Worm (Caenorhabditis elegans) whole organism, young adult: ENCODE results near the gene ptr-22.

Experiments used
- B0261.1 ChIP-seq: sonication (generic microtip); optimal IDR thresholded peaks from 2 replicates; lab custom pipeline; 2016; ENCODE audit warnings: mild to moderate bottlenecking, missing genetic modification characterization, moderate library complexity, missing compliant biosample characterization
- D2030.7 ChIP-seq: fragments of 200-800 bp; sonication (Bioruptor generic); IDR thresholded peaks from 2 replicates; pipeline ENCODE4 v1.3.6; 2022; ENCODE audit warnings: missing genetic modification reagents, missing genetic modification characterization, missing compliant biosample characterization
- F23B12.7 ChIP-seq: sonication (generic microtip); optimal IDR thresholded peaks from 2 replicates; lab custom pipeline; 2017; ENCODE audit warnings: missing genetic modification characterization, mild to moderate bottlenecking, missing compliant biosample characterization, antibody characterized with exemption, moderate library complexity; ENCODE audit not compliant: insufficient read depth
- F33H1.4 ChIP-seq: fragments of 200-800 bp; sonication (Bioruptor generic); IDR thresholded peaks from 2 replicates; pipeline ENCODE4 v1.3.6; 2022; ENCODE audit warnings: missing genetic modification reagents, missing genetic modification characterization, missing compliant biosample characterization
- F37B4.10 ChIP-seq: fragments of 200-800 bp; sonication (Bioruptor generic); IDR thresholded peaks from 2 replicates; pipeline ENCODE4 v1.3.6; 2022; ENCODE audit warnings: missing genetic modification characterization, missing compliant biosample characterization
- F39B2.1 ChIP-seq: fragments of 200-800 bp; sonication (Bioruptor generic); IDR thresholded peaks from 2 replicates; pipeline ENCODE4 v1.3.6; 2022; ENCODE audit warnings: missing genetic modification reagents, missing genetic modification characterization, missing compliant biosample characterization
- F49E8.2 ChIP-seq: sonication (generic microtip); optimal IDR thresholded peaks from 3 replicates; lab custom pipeline; 2017; ENCODE audit warnings: missing genetic modification characterization, mild to moderate bottlenecking, missing compliant biosample characterization, antibody characterized with exemption, moderate library complexity; ENCODE audit not compliant: insufficient read depth
- Y67H2A.10 ChIP-seq: fragments of 200-800 bp; sonication (Bioruptor generic); conservative IDR thresholded peaks from 2 replicates; pipeline ENCODE4 v1.3.6; 2022; ENCODE audit warnings: missing genetic modification reagents, missing genetic modification characterization, missing compliant biosample characterization
- Y95B8A.8 ChIP-seq: fragments of 200-800 bp; sonication (Bioruptor generic); IDR thresholded peaks from 2 replicates; pipeline ENCODE4 v1.3.6; 2022; ENCODE audit warnings: missing genetic modification reagents, missing genetic modification characterization, missing compliant biosample characterization
- aptf-3 ChIP-seq: fragments of 200-800 bp; sonication (Bioruptor generic); IDR thresholded peaks from 2 replicates; pipeline ENCODE4 v1.3.6; 2022; ENCODE audit warnings: missing genetic modification characterization, missing compliant biosample characterization
- ceh-27 ChIP-seq: fragments of 200-800 bp; sonication (Bioruptor generic); optimal IDR thresholded peaks from 2 replicates; lab custom pipeline; 2018; ENCODE audit warnings: mild to moderate bottlenecking, missing genetic modification characterization, moderate library complexity, missing compliant biosample characterization
- ceh-40 ChIP-seq: fragments of 200-800 bp; sonication (Bioruptor generic); IDR thresholded peaks from 2 replicates; pipeline ENCODE4 v1.3.6; 2022; ENCODE audit warnings: missing genetic modification characterization, missing compliant biosample characterization
- ceh-91 ChIP-seq: fragments of 200-800 bp; sonication (Bioruptor generic); IDR thresholded peaks from 2 replicates; pipeline ENCODE4 v1.3.6; 2022; ENCODE audit warnings: missing genetic modification reagents, missing genetic modification characterization, missing compliant biosample characterization
- efl-1 ChIP-seq: fragments of 150-350 bp; optimal IDR thresholded peaks from 2 replicates; lab custom pipeline; 2014; ENCODE audit warnings: missing biosample characterization, missing genetic modification reagents, missing genetic modification characterization
- egl-18 ChIP-seq: fragments of 200-800 bp; sonication (Bioruptor generic); IDR thresholded peaks from 2 replicates; pipeline ENCODE4 v1.3.6; 2022; ENCODE audit warnings: missing genetic modification reagents, missing genetic modification characterization, missing compliant biosample characterization
- gei-17 ChIP-seq: fragments of 200-800 bp; sonication (Bioruptor generic); optimal IDR thresholded peaks from 2 replicates; lab custom pipeline; 2018; ENCODE audit warnings: mild to moderate bottlenecking, missing genetic modification characterization, missing compliant biosample characterization
- him-1 ChIP-seq: sonication (generic microtip); optimal IDR thresholded peaks from 2 replicates; lab custom pipeline; 2016; ENCODE audit warnings: missing genotype, missing genetic modification reagents, missing genetic modification characterization, missing compliant biosample characterization
- hrde-1 ChIP-seq: sonication (generic microtip); optimal IDR thresholded peaks from 2 replicates; lab custom pipeline; 2016; ENCODE audit warnings: missing genetic modification characterization, mild to moderate bottlenecking, missing compliant biosample characterization, moderate library complexity, missing genotype, missing genetic modification reagents, borderline replicate concordance
- hsf-1 ChIP-seq: fragments of 200-800 bp; sonication (Bioruptor generic); IDR thresholded peaks from 2 replicates; pipeline ENCODE4 v1.3.6; 2022; ENCODE audit warnings: missing genetic modification reagents, missing genetic modification characterization, missing compliant biosample characterization
- lag-1 ChIP-seq: fragments of 200-800 bp; sonication (Bioruptor generic); IDR thresholded peaks from 2 replicates; pipeline ENCODE4 v1.3.6; 2022; ENCODE audit warnings: missing genetic modification reagents, missing genetic modification characterization, missing compliant biosample characterization
- let-526 ChIP-seq: fragments of 200-800 bp; sonication (Bioruptor generic); IDR thresholded peaks from 2 replicates; pipeline ENCODE4 v1.3.6; 2022; ENCODE audit warnings: missing genetic modification reagents, missing genetic modification characterization, missing compliant biosample characterization
- lin-26 ChIP-seq: fragments of 200-800 bp; sonication (Bioruptor generic); IDR thresholded peaks from 2 replicates; pipeline ENCODE4 v1.3.6; 2022; ENCODE audit warnings: missing genetic modification reagents, missing genetic modification characterization, missing compliant biosample characterization
- lin-35 ChIP-seq, 3 experiments: fragments of 150-350 bp in 2 of 3; sonication (generic microtip) in 1 of 3; optimal IDR thresholded peaks; 2 replicates each; lab custom pipeline; 2014 to 2018; ENCODE audit warnings: missing biosample characterization in 3 of 3, missing genetic modification characterization in 3 of 3, missing genetic modification reagents in 3 of 3
- lin-54 ChIP-seq: fragments of 200-800 bp; sonication (Bioruptor generic); optimal IDR thresholded peaks from 2 replicates; lab custom pipeline; 2018; ENCODE audit warnings: mild to moderate bottlenecking, missing genetic modification characterization, missing compliant biosample characterization
- lsl-1 ChIP-seq: fragments of 200-800 bp; sonication (Bioruptor generic); optimal IDR thresholded peaks from 2 replicates; lab custom pipeline; 2018; ENCODE audit warnings: mild to moderate bottlenecking, missing genetic modification characterization, moderate library complexity, missing compliant biosample characterization
- madf-10 ChIP-seq: sonication (generic microtip); optimal IDR thresholded peaks from 2 replicates; lab custom pipeline; 2016; ENCODE audit warnings: mild to moderate bottlenecking, missing genetic modification characterization, missing compliant biosample characterization
- madf-3 ChIP-seq: fragments of 200-800 bp; sonication (Bioruptor generic); IDR thresholded peaks from 2 replicates; pipeline ENCODE4 v1.3.6; 2022; ENCODE audit warnings: missing genetic modification reagents, missing genetic modification characterization, missing compliant biosample characterization
- madf-6 ChIP-seq: fragments of 200-800 bp; sonication (Bioruptor generic); IDR thresholded peaks from 2 replicates; pipeline ENCODE4 v1.3.6; 2022; ENCODE audit warnings: missing genetic modification reagents, missing genetic modification characterization, missing compliant biosample characterization
- madf-8 ChIP-seq: fragments of 200-800 bp; sonication (Bioruptor generic); conservative IDR thresholded peaks from 2 replicates; pipeline ENCODE4 v1.3.6; 2022; ENCODE audit warnings: missing genetic modification reagents, missing genetic modification characterization, missing compliant biosample characterization
- nhr-120 ChIP-seq: fragments of 200-800 bp; sonication (Bioruptor generic); IDR thresholded peaks from 2 replicates; pipeline ENCODE4 v1.3.6; 2022; ENCODE audit warnings: missing genetic modification characterization, missing compliant biosample characterization
- pha-4 ChIP-seq: fragments of 150-350 bp; sonication (generic microtip); optimal IDR thresholded peaks from 2 replicates; lab custom pipeline; 2014; ENCODE audit warnings: missing biosample characterization, missing genetic modification reagents, missing genetic modification characterization
- repo-1 ChIP-seq: sonication (generic microtip); optimal IDR thresholded peaks from 2 replicates; lab custom pipeline; 2017; ENCODE audit warnings: mild to moderate bottlenecking, missing genetic modification characterization, missing compliant biosample characterization
- snpc-3.4 ChIP-seq: sonication (generic microtip); optimal IDR thresholded peaks from 2 replicates; lab custom pipeline; 2017; ENCODE audit warnings: missing genetic modification characterization, mild to moderate bottlenecking, missing compliant biosample characterization, antibody characterized with exemption, moderate library complexity, missing genotype, missing genetic modification reagents
- snpc-4 ChIP-seq, 5 experiments: fragments of 150-350 bp in 1 of 5; sonication (generic microtip) in 4 of 5; optimal IDR thresholded peaks; 2 replicates each; lab custom pipeline; 2014 to 2018; ENCODE audit warnings: missing genetic modification characterization in 5 of 5, missing biosample characterization in 3 of 5, antibody characterized with exemption in 2 of 5, mild to moderate bottlenecking in 2 of 5, missing compliant biosample characterization in 2 of 5, missing genotype in 2 of 5, moderate library complexity in 2 of 5, missing genetic modification reagents in 1 of 5
- somi-1 ChIP-seq: fragments of 200-800 bp; sonication (Bioruptor generic); optimal IDR thresholded peaks from 2 replicates; lab custom pipeline; 2018; ENCODE audit warnings: mild to moderate bottlenecking, missing genetic modification characterization, missing compliant biosample characterization
- tbp1 ChIP-seq: fragments of 200-800 bp; sonication (Bioruptor generic); optimal IDR thresholded peaks from 2 replicates; lab custom pipeline; 2018; ENCODE audit warnings: mild to moderate bottlenecking, missing genetic modification characterization, missing compliant biosample characterization
- unc-130 ChIP-seq: sonication (generic microtip); optimal IDR thresholded peaks from 2 replicates; lab custom pipeline; 2016; ENCODE audit warnings: missing genetic modification reagents, missing genetic modification characterization, missing compliant biosample characterization
- xnd-1 ChIP-seq: sonication (generic microtip); optimal IDR thresholded peaks from 2 replicates; lab custom pipeline; 2016; ENCODE audit warnings: missing genotype, missing genetic modification reagents, missing genetic modification characterization, missing compliant biosample characterization
- zfh-2 ChIP-seq: fragments of 200-800 bp; sonication (Bioruptor generic); conservative IDR thresholded peaks from 2 replicates; pipeline ENCODE4 v1.3.6; 2022; ENCODE audit warnings: missing genetic modification reagents, missing genetic modification characterization, missing compliant biosample characterization
- ztf-3 ChIP-seq: fragments of 200-800 bp; sonication (Bioruptor generic); optimal IDR thresholded peaks from 2 replicates; lab custom pipeline; 2018; ENCODE audit warnings: mild to moderate bottlenecking, missing genetic modification characterization, missing compliant biosample characterization

ptr-22 gene

ce11 chrV:18969590-18970105 lies 38.5 kb upstream of the ptr-22 start, which contains the start of gene Y39B6A.42:
Gene Y39B6A.42 (minus strand): TSS chrV:18969640.
- TF ChIP-seq tbp1 (no peak), unc-130 (GFP tag; lab: Kevin White, UChicago) (no peak), F49E8.2 (tag; lab: Kevin White, UChicago) (peak; percentile 55), lin-54 (no peak), lin-26 (GFP tag; lab: Robert Waterston, UW) (no peak), pha-4 (tag; lab: Kevin White, UChicago) (no peak), F33H1.4 (GFP tag; lab: Robert Waterston, UW) (peak; percentile 82), ceh-27 (GFP tag; lab: Kevin White, UChicago) (no peak), F39B2.1 (GFP tag; lab: Robert Waterston, UW) (no peak), lsl-1 (GFP tag; lab: Kevin White, UChicago) (peak; percentile 84), F23B12.7 (tag; lab: Kevin White, UChicago) (no peak), snpc-3.4 (tag; lab: Kevin White, UChicago) (peak; percentile 60), aptf-3 (GFP tag; lab: Robert Waterston, UW) (no peak), lin-35 (GFP tag; optimal IDR thresholded peaks at IDR 0.05; lab: Kevin White, UChicago) (no peak), repo-1 (tag; lab: Kevin White, UChicago) (no peak), nhr-120 (no peak), lag-1 (no peak), xnd-1 (tag; lab: Kevin White, UChicago) (peak; percentile 72), egl-18 (GFP tag; lab: Robert Waterston, UW) (no peak), ceh-91 (GFP tag; lab: Robert Waterston, UW) (peak; percentile 34; the same call in 1 of the 2 replicates), snpc-4 (GFP tag; optimal IDR thresholded peaks at IDR 0.05; lab: Kevin White, UChicago) (no peak), snpc-4 (tag; optimal IDR thresholded peaks at IDR 0.05; lab: Kevin White, UChicago) (no peak), madf-3 (no peak), efl-1 (GFP tag; lab: Kevin White, UChicago) (peak; percentile 34), Y95B8A.8 (GFP tag; lab: Robert Waterston, UW) (no peak), him-1 (tag; lab: Kevin White, UChicago) (no peak), gei-17 (GFP tag; lab: Kevin White, UChicago) (no peak), B0261.1 (tag; lab: Kevin White, UChicago) (no peak), madf-6 (peak; percentile 87), hsf-1 (GFP tag; lab: Robert Waterston, UW) (no peak), D2030.7 (GFP tag; lab: Robert Waterston, UW) (0 out of 2 replicates have a peak, but pooled peaks have one; percentile 30), let-526 (no peak), ztf-3 (no peak), hrde-1 (no peak), madf-10 (no peak), zfh-2 (GFP tag; lab: Robert Waterston, UW) (no peak), somi-1 (GFP tag; lab: Kevin White, UChicago) (no peak), F37B4.10 (GFP tag; lab: Robert Waterston, UW) (no peak), Y67H2A.10 (no peak), ceh-40 (GFP tag; lab: Robert Waterston, UW) (no peak), madf-8 (GFP tag; lab: Robert Waterston, UW) (peak; percentile 53)
